Fruit fly (Drosophila melanogaster): ENCODE data around the gene CG33181.

Gene CG33181

dm6 chrX:8450214-8450904 lies 38.8 kb upstream of the CG33181 start:
- TF ChIP-seq rn (GFP tag; IDR thresholded peaks at IDR 0.05), result no peak
- no peak for TF ChIP-seq gl (tag; optimal IDR thresholded peaks at IDR 0.05)
- no peak for TF ChIP-seq EcR (GFP tag; optimal IDR thresholded peaks at IDR 0.05)
- no peak for TF ChIP-seq CG10348 (GFP tag; IDR thresholded peaks at IDR 0.05)
- no peak for TF ChIP-seq CG4496 (GFP tag; IDR thresholded peaks at IDR 0.05)
- no peak for TF ChIP-seq Pif1B (GFP tag; optimal IDR thresholded peaks at IDR 0.05)
- TF ChIP-seq D1 (tag; optimal IDR thresholded peaks at IDR 0.05), result no peak
- no peak for TF ChIP-seq CG34367 (tag; optimal IDR thresholded peaks at IDR 0.05)
- no peak for TF ChIP-seq CG17806 (tag; optimal IDR thresholded peaks at IDR 0.05)
- TF ChIP-seq CG15710 (tag; optimal IDR thresholded peaks at IDR 0.05), result no peak
- no peak for TF ChIP-seq CG8159 (tag; optimal IDR thresholded peaks at IDR 0.05)
- no peak for TF ChIP-seq Snoo (tag; optimal IDR thresholded peaks at IDR 0.05)
- TF ChIP-seq CG13204 (GFP tag; optimal IDR thresholded peaks at IDR 0.05), result no peak
- no peak for TF ChIP-seq CG32121 (GFP tag; IDR thresholded peaks at IDR 0.05)
- TF ChIP-seq CG8301 (tag; optimal IDR thresholded peaks at IDR 0.05), result no peak
- no peak for TF ChIP-seq CG14655 (GFP tag; optimal IDR thresholded peaks at IDR 0.05)
- no peak for TF ChIP-seq Ets98B (GFP tag; IDR thresholded peaks at IDR 0.05)
- TF ChIP-seq CG12605 (GFP tag; IDR thresholded peaks at IDR 0.05), result no peak
- TF ChIP-seq CG9948 (tag; optimal IDR thresholded peaks at IDR 0.05), result no peak
- TF ChIP-seq fd96Ca (GFP tag; IDR thresholded peaks at IDR 0.05), result no peak

- TF ChIP-seq CG14655 (GFP tag; optimal IDR thresholded peaks at IDR 0.05) (no peak), CG13204 (GFP tag; optimal IDR thresholded peaks at IDR 0.05) (no peak), D1 (tag; optimal IDR thresholded peaks at IDR 0.05) (no peak), CG8159 (tag; optimal IDR thresholded peaks at IDR 0.05) (no peak), CG17806 (tag; optimal IDR thresholded peaks at IDR 0.05) (no peak), CG34367 (tag; optimal IDR thresholded peaks at IDR 0.05) (no peak), CG12605 (GFP tag; IDR thresholded peaks at IDR 0.05) (no peak), gl (tag; optimal IDR thresholded peaks at IDR 0.05) (no peak), Pif1B (GFP tag; optimal IDR thresholded peaks at IDR 0.05) (no peak), CG32121 (GFP tag; IDR thresholded peaks at IDR 0.05) (no peak), EcR (GFP tag; optimal IDR thresholded peaks at IDR 0.05) (no peak), CG15710 (tag; optimal IDR thresholded peaks at IDR 0.05) (no peak), fd96Ca (GFP tag; IDR thresholded peaks at IDR 0.05) (no peak), rn (GFP tag; IDR thresholded peaks at IDR 0.05) (no peak), CG9948 (tag; optimal IDR thresholded peaks at IDR 0.05) (no peak), Snoo (tag; optimal IDR thresholded peaks at IDR 0.05) (no peak)
Observed at dm6 chrX:8452163-8452562, 37.0 kb upstream of the CG33181 start.

- peak; percentile 93 for TF ChIP-seq CG9948 (tag; optimal IDR thresholded peaks at IDR 0.05)
- TF ChIP-seq CG8159 (tag; optimal IDR thresholded peaks at IDR 0.05), result peak; percentile 93
- TF ChIP-seq Pif1A (GFP tag; optimal IDR thresholded peaks at IDR 0.05), result peak; percentile 89
- TF ChIP-seq EcR (GFP tag; optimal IDR thresholded peaks at IDR 0.05), result no peak
- peak; percentile 89 for TF ChIP-seq CG8301 (tag; optimal IDR thresholded peaks at IDR 0.05)
- peak; percentile 92 for TF ChIP-seq CG14655 (GFP tag; optimal IDR thresholded peaks at IDR 0.05)
- TF ChIP-seq Pif1B (GFP tag; optimal IDR thresholded peaks at IDR 0.05), result peak; percentile 86
- peak; percentile 97 for TF ChIP-seq CG4496 (GFP tag; IDR thresholded peaks at IDR 0.05)
- peak; percentile 81 for TF ChIP-seq CG10348 (GFP tag; IDR thresholded peaks at IDR 0.05)
- peak; percentile 72 for TF ChIP-seq Snoo (tag; optimal IDR thresholded peaks at IDR 0.05)
- TF ChIP-seq CG32121 (GFP tag; IDR thresholded peaks at IDR 0.05), result peak; percentile 90
- no peak for TF ChIP-seq D1 (tag; optimal IDR thresholded peaks at IDR 0.05)
- TF ChIP-seq CG17806 (tag; optimal IDR thresholded peaks at IDR 0.05), result peak; percentile 93
- peak; percentile 92 for TF ChIP-seq rn (GFP tag; IDR thresholded peaks at IDR 0.05)
- peak; percentile 93 for TF ChIP-seq CG34367 (tag; optimal IDR thresholded peaks at IDR 0.05)
- TF ChIP-seq CG15710 (tag; optimal IDR thresholded peaks at IDR 0.05), result peak; percentile 94
- peak; percentile 86 for TF ChIP-seq gl (tag; optimal IDR thresholded peaks at IDR 0.05)
- TF ChIP-seq Ets98B (GFP tag; IDR thresholded peaks at IDR 0.05), result peak; percentile 94
- TF ChIP-seq CG13204 (GFP tag; optimal IDR thresholded peaks at IDR 0.05), result peak; percentile 81
- TF ChIP-seq CG12605 (GFP tag; IDR thresholded peaks at IDR 0.05), result peak; percentile 94
- peak; percentile 94 for TF ChIP-seq fd96Ca (GFP tag; IDR thresholded peaks at IDR 0.05)
Observed at dm6 chrX:8455019-8455555, 34.1 kb upstream of the CG33181 start, which contains the start of gene org-1. Gene org-1 (minus strand): TSS chrX:8455069.

- TF ChIP-seq CG8301 (tag; optimal IDR thresholded peaks at IDR 0.05) (no peak), CG14655 (GFP tag; optimal IDR thresholded peaks at IDR 0.05) (no peak), CG34367 (tag; optimal IDR thresholded peaks at IDR 0.05) (no peak), CG17806 (tag; optimal IDR thresholded peaks at IDR 0.05) (no peak), EcR (GFP tag; optimal IDR thresholded peaks at IDR 0.05) (no peak), D1 (tag; optimal IDR thresholded peaks at IDR 0.05) (no peak), Pif1B (GFP tag; optimal IDR thresholded peaks at IDR 0.05) (no peak), gl (tag; optimal IDR thresholded peaks at IDR 0.05) (no peak), Snoo (tag; optimal IDR thresholded peaks at IDR 0.05) (no peak), CG4496 (GFP tag; IDR thresholded peaks at IDR 0.05) (no peak), CG9948 (tag; optimal IDR thresholded peaks at IDR 0.05) (no peak), rn (GFP tag; IDR thresholded peaks at IDR 0.05) (no peak)
Observed at dm6 chrX:8457532-8457931, 31.6 kb upstream of the CG33181 start, which contains the start of gene CG32713. Gene CG32713 (minus strand): TSS chrX:8457632.

- TF ChIP-seq Pif1A (GFP tag; optimal IDR thresholded peaks at IDR 0.05), result no peak
- TF ChIP-seq gl (tag; optimal IDR thresholded peaks at IDR 0.05), result peak; percentile 35
Observed at dm6 chrX:8459452-8460040, 29.6 kb upstream of the CG33181 start.
